Fruit fly (Drosophila melanogaster) whole organism, prepupa: ENCODE results near the gene Bap111.
A peak's percentile ranks its signal among the peaks of the same experiment; 100 is the strongest.

Experiments
- CG10669 ChIP-seq: fragments of 200-800 bp; sonication (Bioruptor generic); optimal IDR thresholded peaks from 3 replicates; lab custom pipeline; 2018; ENCODE audit warnings: missing biosample characterization, mild to moderate bottlenecking, missing genetic modification characterization, moderate library complexity
- CG11762 ChIP-seq: fragments of 200-800 bp; sonication (Bioruptor generic); optimal IDR thresholded peaks from 3 replicates; lab custom pipeline; 2016; ENCODE audit warnings: missing biosample characterization, missing genetic modification characterization; ENCODE audit not compliant: insufficient read depth
- CG11902 ChIP-seq: fragments of 200-800 bp; sonication (Bioruptor generic); optimal IDR thresholded peaks from 3 replicates; lab custom pipeline; 2016; ENCODE audit warnings: missing biosample characterization, missing genetic modification characterization
- CG15336 ChIP-seq: fragments of 200-800 bp; sonication (Bioruptor generic); IDR thresholded peaks from 2 replicates; pipeline ENCODE4 v1.3.6; 2022; ENCODE audit warnings: missing biosample characterization, missing genetic modification characterization
- CG1621 ChIP-seq: fragments of 200-800 bp; sonication (Bioruptor generic); optimal IDR thresholded peaks from 3 replicates; lab custom pipeline; 2018; ENCODE audit warnings: missing biosample characterization, mild to moderate bottlenecking, missing genetic modification characterization
- CG3032 ChIP-seq: fragments of 200-800 bp; optimal IDR thresholded peaks from 2 replicates; lab custom pipeline; 2019; ENCODE audit warnings: missing biosample characterization, mild to moderate bottlenecking, missing genetic modification characterization, moderate library complexity
- CG31627 ChIP-seq: fragments of 200-800 bp; sonication (Bioruptor generic); optimal IDR thresholded peaks from 3 replicates; lab custom pipeline; 2016; ENCODE audit warnings: missing biosample characterization, missing genetic modification characterization
- CG34406 ChIP-seq: fragments of 200-800 bp; sonication (Bioruptor generic); optimal IDR thresholded peaks from 3 replicates; lab custom pipeline; 2016; ENCODE audit warnings: missing biosample characterization, missing genetic modification characterization
- CG6163 ChIP-seq: fragments of 200-800 bp; sonication (Bioruptor generic); IDR thresholded peaks from 3 replicates; pipeline ENCODE4 v1.3.6; 2022; ENCODE audit warnings: missing biosample characterization, missing genetic modification characterization
- CG6276 ChIP-seq: fragments of 200-800 bp; sonication (Bioruptor generic); optimal IDR thresholded peaks from 2 replicates; lab custom pipeline; 2017; ENCODE audit warnings: missing biosample characterization, mild to moderate bottlenecking, missing genetic modification characterization
- CG6854 ChIP-seq: fragments of 200-800 bp; sonication (Bioruptor generic); optimal IDR thresholded peaks from 2 replicates; lab custom pipeline; 2017; ENCODE audit warnings: missing biosample characterization, mild to moderate bottlenecking, missing genetic modification characterization
- CG8119 ChIP-seq: fragments of 200-800 bp; sonication (Bioruptor generic); IDR thresholded peaks from 3 replicates; pipeline ENCODE4 v1.3.6; 2022; ENCODE audit warnings: missing biosample characterization, missing genetic modification characterization
- CG8319 ChIP-seq: fragments of 200-800 bp; sonication (Bioruptor generic); optimal IDR thresholded peaks from 3 replicates; lab custom pipeline; 2016; ENCODE audit warnings: missing biosample characterization, missing genetic modification characterization
- CG9139 ChIP-seq: fragments of 200-800 bp; sonication (Bioruptor generic); optimal IDR thresholded peaks from 3 replicates; lab custom pipeline; 2017; ENCODE audit warnings: missing biosample characterization, mild to moderate bottlenecking, missing genetic modification characterization
- Eip75B ChIP-seq: fragments of 200-800 bp; sonication (Bioruptor generic); optimal IDR thresholded peaks from 3 replicates; lab custom pipeline; 2016; ENCODE audit warnings: missing biosample characterization, missing genetic modification characterization
- Eip78C ChIP-seq: fragments of 200-800 bp; sonication (Bioruptor generic); peaks from one replicate; lab custom pipeline; 2016; ENCODE audit warnings: missing biosample characterization, missing genetic modification characterization
- Eip93F ChIP-seq: fragments of 200-800 bp; sonication (Bioruptor generic); optimal IDR thresholded peaks from 2 replicates; lab custom pipeline; 2016; ENCODE audit warnings: missing biosample characterization, mild to moderate bottlenecking, missing genetic modification characterization
- Ets96B ChIP-seq: fragments of 200-800 bp; optimal IDR thresholded peaks from 2 replicates; lab custom pipeline; 2019; ENCODE audit warnings: missing biosample characterization, mild to moderate bottlenecking, missing genetic modification characterization, moderate library complexity
- Gug ChIP-seq: fragments of 200-800 bp; sonication (Bioruptor generic); IDR thresholded peaks from 2 replicates; pipeline ENCODE4 v1.3.6; 2022; ENCODE audit warnings: missing biosample characterization, missing genetic modification characterization
- Hr38 ChIP-seq: sonication (Bioruptor generic); optimal IDR thresholded peaks from 2 replicates; lab custom pipeline; 2016; ENCODE audit warnings: missing biosample characterization, missing genetic modification characterization
- Hr4 ChIP-seq: fragments of 200-800 bp; sonication (Bioruptor generic); optimal IDR thresholded peaks from 3 replicates; lab custom pipeline; 2016; ENCODE audit warnings: missing biosample characterization, missing genetic modification characterization
- Met ChIP-seq: fragments of 200-800 bp; sonication (Bioruptor generic); optimal IDR thresholded peaks from 3 replicates; lab custom pipeline; 2016; ENCODE audit warnings: missing biosample characterization, missing genetic modification characterization
- OdsH ChIP-seq: fragments of 200-800 bp; sonication (Bioruptor generic); optimal IDR thresholded peaks from 3 replicates; lab custom pipeline; 2016; ENCODE audit warnings: missing biosample characterization, missing genetic modification characterization
- Smox ChIP-seq: fragments of 200-800 bp; sonication (Bioruptor generic); optimal IDR thresholded peaks from 3 replicates; lab custom pipeline; 2016; ENCODE audit warnings: missing biosample characterization, missing genetic modification characterization
- Sox102F ChIP-seq: fragments of 200-800 bp; sonication (Bioruptor generic); optimal IDR thresholded peaks from 2 replicates; lab custom pipeline; 2016; ENCODE audit warnings: missing biosample characterization, mild to moderate bottlenecking, missing genetic modification characterization
- Sox14 ChIP-seq: fragments of 200-800 bp; sonication (Bioruptor generic); optimal IDR thresholded peaks from 3 replicates; lab custom pipeline; 2016; ENCODE audit warnings: missing biosample characterization, missing genetic modification characterization
- Sox15 ChIP-seq: fragments of 200-800 bp; sonication (Bioruptor generic); optimal IDR thresholded peaks from 3 replicates; lab custom pipeline; 2016; ENCODE audit warnings: missing biosample characterization, missing genetic modification characterization
- achi ChIP-seq: fragments of 200-800 bp; sonication (Bioruptor generic); optimal IDR thresholded peaks from 3 replicates; lab custom pipeline; 2016; ENCODE audit warnings: missing biosample characterization, missing genetic modification characterization
- acj6 ChIP-seq: fragments of 200-800 bp; sonication (Bioruptor generic); optimal IDR thresholded peaks from 3 replicates; lab custom pipeline; 2016; ENCODE audit warnings: missing biosample characterization, missing genetic modification characterization
- cyc ChIP-seq: fragments of 200-800 bp; sonication (Bioruptor generic); optimal IDR thresholded peaks from 3 replicates; lab custom pipeline; 2016; ENCODE audit warnings: missing biosample characterization, missing genetic modification characterization
- dac ChIP-seq: fragments of 200-800 bp; sonication (Bioruptor generic); optimal IDR thresholded peaks from 2 replicates; lab custom pipeline; 2017; ENCODE audit warnings: missing biosample characterization, mild to moderate bottlenecking, missing genetic modification characterization
- dsx ChIP-seq: fragments of 200-800 bp; optimal IDR thresholded peaks from 3 replicates; lab custom pipeline; 2019; ENCODE audit warnings: missing biosample characterization, mild to moderate bottlenecking, missing genetic modification characterization, moderate library complexity; ENCODE audit not compliant: poor library complexity, severe bottlenecking
- eg ChIP-seq: fragments of 200-800 bp; sonication (Bioruptor generic); IDR thresholded peaks from 3 replicates; pipeline ENCODE4 v1.3.6; 2022; ENCODE audit warnings: missing biosample characterization, missing genetic modification characterization
- esn ChIP-seq: fragments of 200-800 bp; sonication (Bioruptor generic); optimal IDR thresholded peaks from 2 replicates; lab custom pipeline; 2016; ENCODE audit warnings: missing biosample characterization, mild to moderate bottlenecking, missing genetic modification characterization, moderate library complexity
- fd59A ChIP-seq: fragments of 200-800 bp; sonication (Bioruptor generic); optimal IDR thresholded peaks from 2 replicates; lab custom pipeline; 2017; ENCODE audit warnings: missing biosample characterization, mild to moderate bottlenecking, missing genetic modification characterization, missing genetic modification reagents
- fd85E ChIP-seq: fragments of 200-800 bp; sonication (Bioruptor generic); optimal IDR thresholded peaks from 3 replicates; lab custom pipeline; 2016; ENCODE audit warnings: missing biosample characterization, missing genetic modification characterization
- fkh ChIP-seq: fragments of 200-800 bp; sonication (Bioruptor generic); optimal IDR thresholded peaks from 3 replicates; lab custom pipeline; 2017; ENCODE audit warnings: missing biosample characterization, mild to moderate bottlenecking, missing genetic modification characterization, moderate library complexity
- lz ChIP-seq: fragments of 200-800 bp; sonication (Bioruptor generic); optimal IDR thresholded peaks from 3 replicates; lab custom pipeline; 2016; ENCODE audit warnings: missing biosample characterization, missing genetic modification characterization
- net ChIP-seq: fragments of 200-800 bp; sonication (Bioruptor generic); optimal IDR thresholded peaks from 3 replicates; lab custom pipeline; 2016; ENCODE audit warnings: missing biosample characterization, missing genetic modification characterization
- pdm3 ChIP-seq: fragments of 200-800 bp; sonication (Bioruptor generic); optimal IDR thresholded peaks from 3 replicates; lab custom pipeline; 2016; ENCODE audit warnings: missing biosample characterization, missing genetic modification characterization
- salr ChIP-seq, 2 experiments: fragments of 200-800 bp; sonication (Bioruptor generic); optimal IDR thresholded peaks; 3 replicates each; lab custom pipeline; 2016 to 2018; ENCODE audit warnings: missing biosample characterization in 2 of 2, missing genetic modification characterization in 2 of 2, mild to moderate bottlenecking in 1 of 2
- spab ChIP-seq: fragments of 200-800 bp; sonication (Bioruptor generic); optimal IDR thresholded peaks from 2 replicates; lab custom pipeline; 2017; ENCODE audit warnings: missing biosample characterization, mild to moderate bottlenecking, missing genetic modification characterization, missing genetic modification reagents
- ss ChIP-seq, 2 experiments: fragments of 200-800 bp; sonication (Bioruptor generic); optimal IDR thresholded peaks; 2 replicates in 1 of 2; 3 replicates in 1 of 2; lab custom pipeline; 2017 to 2018; ENCODE audit warnings: mild to moderate bottlenecking in 2 of 2, missing biosample characterization in 2 of 2, missing genetic modification characterization in 2 of 2, moderate library complexity in 1 of 2
- svp ChIP-seq: fragments of 200-800 bp; sonication (Bioruptor generic); peaks from one replicate; lab custom pipeline; 2016; ENCODE audit warnings: missing biosample characterization, missing genetic modification characterization
- topi ChIP-seq: fragments of 200-800 bp; sonication (Bioruptor generic); optimal IDR thresholded peaks from 3 replicates; lab custom pipeline; 2016; ENCODE audit warnings: missing biosample characterization, missing genetic modification characterization
- vri ChIP-seq: fragments of 200-800 bp; sonication (Bioruptor generic); optimal IDR thresholded peaks from 3 replicates; lab custom pipeline; 2016; ENCODE audit warnings: missing biosample characterization, mild to moderate bottlenecking, missing genetic modification characterization

Gene Bap111

DNA sequence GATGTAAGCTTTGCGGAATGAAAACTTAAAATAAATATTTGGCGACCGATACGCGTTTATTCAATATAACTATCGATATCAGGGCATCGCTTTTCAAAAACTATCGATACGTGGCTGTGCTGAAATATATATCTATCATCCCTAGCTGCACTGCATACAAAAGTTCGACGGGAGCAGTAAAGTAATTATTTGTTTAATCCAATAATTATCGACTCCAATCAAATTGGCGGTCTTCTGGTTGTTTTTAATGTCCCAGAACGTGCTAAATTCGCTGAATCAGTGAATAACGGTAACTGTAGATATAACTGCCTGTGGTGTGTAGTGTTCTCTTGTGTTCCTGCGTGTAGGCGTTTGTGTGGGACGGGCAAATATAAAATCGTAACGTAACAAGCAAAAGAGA, 14.0 kb downstream of the Bap111 start, which contains the start of gene mei-P26:
TSS of gene mei-P26 (plus strand) at position 146 of the 400 bp plus-strand sequence.
- TF ChIP-seq esn = peak; percentile 34
- TF ChIP-seq CG6854 = peak; percentile 44
- TF ChIP-seq CG6163 = peak; percentile 55; the same call in 1 of the 3 replicates
- peak; percentile 3 for TF ChIP-seq dsx (GFP tag; lab: Kevin White, UChicago)
- TF ChIP-seq Sox14 (GFP tag; lab: Kevin White, UChicago) = peak; percentile 6
- no peak for TF ChIP-seq net
- TF ChIP-seq CG31627 (GFP tag; lab: Kevin White, UChicago) = no peak
- peak; percentile 34 for TF ChIP-seq vri (GFP tag; lab: Kevin White, UChicago)
- peak; percentile 77 for TF ChIP-seq Eip78C (GFP tag; lab: Kevin White, UChicago)
- no peak for TF ChIP-seq lz (GFP tag; lab: Kevin White, UChicago)
- TF ChIP-seq fd85E = no peak
- peak; percentile 61 for TF ChIP-seq fkh (GFP tag; lab: Kevin White, UChicago)
- peak; percentile 34; the same call in 1 of the 2 replicates for TF ChIP-seq CG15336
- TF ChIP-seq svp (GFP tag; lab: Kevin White, UChicago) = no peak
- TF ChIP-seq CG6276 (GFP tag; lab: Kevin White, UChicago) = no peak

DNA sequence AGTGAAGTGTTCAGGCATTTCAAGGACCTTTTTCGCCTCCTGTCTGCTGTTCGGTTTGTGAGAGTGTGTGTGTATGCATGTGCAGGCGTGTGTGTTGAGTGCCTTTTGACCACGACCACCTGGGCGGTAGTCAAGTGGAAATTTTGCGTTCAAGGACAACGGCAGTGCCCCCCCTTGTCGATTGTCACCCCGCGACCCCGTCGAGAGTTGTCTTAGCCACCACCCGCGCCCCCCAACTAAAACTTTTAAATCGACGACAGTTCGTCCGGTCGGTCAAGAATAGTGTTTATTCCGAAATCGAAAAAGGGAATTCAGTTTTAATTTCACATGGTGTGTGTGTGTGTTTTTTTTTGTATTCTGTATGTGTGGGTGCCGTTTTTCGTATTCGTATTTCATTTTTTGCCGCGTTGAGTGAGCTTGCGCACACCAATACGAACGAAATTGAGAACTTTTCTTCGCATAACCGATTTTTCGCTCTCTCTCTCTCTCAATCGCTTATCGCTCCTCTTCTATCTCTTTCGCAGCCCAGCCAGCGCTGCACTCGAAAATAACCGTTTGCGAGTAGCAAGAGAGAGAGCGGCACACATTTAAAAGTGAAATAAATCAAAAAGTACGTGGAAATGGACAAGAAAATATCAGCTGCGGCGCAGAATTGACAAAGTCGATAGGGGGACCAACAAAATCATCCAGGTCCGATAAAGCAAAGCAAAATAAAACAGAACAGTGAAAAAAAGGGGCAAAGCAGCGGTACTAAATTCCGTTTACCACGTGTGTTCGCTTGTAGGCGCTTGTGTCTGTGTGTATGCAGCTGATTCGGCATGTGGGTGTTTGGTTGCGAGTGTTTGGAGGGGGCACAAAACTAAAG, 14.8 kb downstream of the Bap111 start:
- TF ChIP-seq CG1621 (tag; lab: Kevin White, UChicago) (no peak), Ets96B (tag; lab: Kevin White, UChicago) (peak; percentile 21), Hr38 (GFP tag; lab: Kevin White, UChicago) (no peak), CG11762 (GFP tag; lab: Kevin White, UChicago) (no peak), CG11902 (GFP tag; lab: Kevin White, UChicago) (no peak), Eip78C (GFP tag; lab: Kevin White, UChicago) (peak; percentile 74), Gug (GFP tag; lab: Robert Waterston, UW) (no peak), CG34406 (no peak), spab (GFP tag; lab: Kevin White, UChicago) (no peak), acj6 (GFP tag; lab: Kevin White, UChicago) (no peak), CG31627 (GFP tag; lab: Kevin White, UChicago) (no peak), CG3032 (tag; lab: Kevin White, UChicago) (no peak), Smox (GFP tag; lab: Kevin White, UChicago) (no peak), svp (GFP tag; lab: Kevin White, UChicago) (no peak), dsx (GFP tag; lab: Kevin White, UChicago) (peak; percentile 16), pdm3 (GFP tag; lab: Kevin White, UChicago) (no peak), Sox15 (no peak), OdsH (GFP tag; lab: Kevin White, UChicago) (no peak), CG15336 (peak; percentile 32; the same call in 1 of the 2 replicates), fd59A (GFP tag; lab: Kevin White, UChicago) (peak; percentile 10), fd85E (no peak), esn (no peak), CG8119 (GFP tag; lab: Robert Waterston, UW) (no peak), achi (GFP tag; lab: Kevin White, UChicago) (no peak), CG8319 (GFP tag; lab: Kevin White, UChicago) (no peak), Eip93F (GFP tag; lab: Kevin White, UChicago) (no peak), Met (GFP tag; lab: Kevin White, UChicago) (no peak), cyc (GFP tag; lab: Kevin White, UChicago) (no peak), CG9139 (GFP tag; lab: Kevin White, UChicago) (peak; percentile 41), CG6163 (peak; percentile 68), dac (GFP tag; lab: Kevin White, UChicago) (no peak), CG6854 (peak; percentile 20), CG6276 (GFP tag; lab: Kevin White, UChicago) (peak; percentile 64), ss (GFP tag; optimal IDR thresholded peaks at IDR 0.05; lab: Kevin White, UChicago) (peak; percentile 45 to 56), Hr4 (no peak), net (peak; percentile 35), Eip75B (no peak), CG10669 (no peak), eg (GFP tag; lab: Robert Waterston, UW) (peak; percentile 69), vri (GFP tag; lab: Kevin White, UChicago) (no peak), topi (GFP tag; lab: Kevin White, UChicago) (no peak), salr (GFP tag; optimal IDR thresholded peaks at IDR 0.05; lab: Kevin White, UChicago) (peak in 1 of 2 experiments; percentile 38), fkh (GFP tag; lab: Kevin White, UChicago) (no peak), Sox102F (GFP tag; lab: Kevin White, UChicago) (no peak)
